Fruit fly (Drosophila melanogaster) whole organism, embryonic: ENCODE data around the gene Cdc16.

Source experiments
- aop ChIP-seq: fragments of 200-800 bp; sonication (Bioruptor generic); IDR thresholded peaks from 2 replicates; pipeline ENCODE4 v1.3.6; 2022; ENCODE audit warnings: missing biosample characterization, missing genetic modification characterization
- ara ChIP-seq: fragments of 200-800 bp; sonication (Bioruptor generic); IDR thresholded peaks from 2 replicates; pipeline ENCODE4 v1.3.6; 2022; ENCODE audit warnings: missing biosample characterization, missing genetic modification characterization

DNA sequence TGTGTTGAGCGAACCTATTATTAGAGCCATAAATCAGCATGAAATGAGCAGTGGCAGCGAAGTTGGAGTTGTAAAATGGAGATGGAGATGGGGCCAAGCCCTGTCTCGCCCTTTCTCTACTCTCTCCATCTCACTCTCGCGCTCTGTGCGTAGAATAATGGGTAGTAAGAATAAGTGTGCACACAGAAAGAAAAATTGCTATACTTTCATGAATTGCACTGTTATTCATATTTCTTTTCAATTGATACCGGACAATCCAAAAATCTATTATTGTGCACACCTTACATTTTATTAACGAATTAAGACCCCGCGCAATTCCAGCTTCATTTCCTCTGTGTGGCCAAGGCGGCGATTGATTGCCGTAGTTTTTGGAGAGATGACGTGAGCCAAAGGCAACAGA, 1.2 kb upstream of the Cdc16 start:
- TF ChIP-seq aop (GFP tag; lab: Robert Waterston, UW) (no peak), ara (GFP tag; lab: Robert Waterston, UW) (no peak)
